Fruit fly (Drosophila melanogaster) whole organism: ENCODE data around the gene Eip93F.

Experiments used
- CG8478 ChIP-seq: fragments of >200 bp; optimal IDR thresholded peaks from 2 replicates; lab custom pipeline; 2018; ENCODE audit warnings: inconsistent platforms
- Dll ChIP-seq: fragments of >200 bp; optimal IDR thresholded peaks from 2 replicates; lab custom pipeline; 2017
- EcR ChIP-seq, 2 experiments: fragments of >200 bp; optimal IDR thresholded peaks; 2 replicates each; lab custom pipeline; 2017; ENCODE audit warnings: missing biosample characterization in 2 of 2, missing genetic modification characterization in 2 of 2, missing genetic modification reagents in 2 of 2
- pan ChIP-seq: fragments of >200 bp; optimal IDR thresholded peaks from 2 replicates; lab custom pipeline; 2017
- psq ChIP-seq: fragments of >200 bp; optimal IDR thresholded peaks from 2 replicates; lab custom pipeline; 2017

- TF ChIP-seq psq (lab: Kevin White, UChicago) (no peak), pan (lab: Kevin White, UChicago) (no peak), EcR (GFP tag; optimal IDR thresholded peaks at IDR 0.05; lab: Kevin White, UChicago) (no peak), Dll (lab: Kevin White, UChicago) (no peak), CG8478 (lab: Kevin White, UChicago) (no peak)
Observed at dm6 chr3R:22025320-22025719, 76.4 kb downstream of the Eip93F start, which contains the start of gene CG6028.
